Fruit fly (Drosophila melanogaster): ENCODE results near the gene Snx17.

Snx17 gene

DNA sequence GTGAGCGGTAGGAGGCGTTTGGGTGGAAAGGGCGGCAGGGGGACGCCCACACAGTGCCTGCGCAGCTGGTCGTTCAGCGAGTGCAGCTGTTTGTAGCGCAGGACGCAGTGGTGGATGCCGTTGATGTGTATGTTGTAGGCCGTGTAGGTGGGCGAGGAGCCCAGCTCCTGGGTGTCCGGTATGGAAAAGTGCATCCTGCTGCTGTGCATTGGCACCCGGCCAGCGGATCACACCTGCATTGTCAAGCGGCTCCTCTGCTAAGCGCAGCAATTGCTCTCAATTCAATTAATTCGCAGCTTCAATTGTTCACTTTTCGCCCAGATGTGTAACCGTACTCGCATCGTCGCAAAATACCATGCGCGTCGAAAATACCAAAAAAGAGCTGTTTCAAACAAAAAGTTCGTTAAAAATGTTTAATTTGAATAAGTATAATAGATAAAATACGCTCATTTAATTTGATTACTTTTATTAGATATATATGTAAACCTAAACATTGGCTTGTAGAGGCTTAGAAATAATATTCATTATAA, at the start of gene Snx17:
TSS of gene Snx17 (minus strand) at position 329 of the 530 bp plus-strand sequence.
- TF ChIP-seq Myc (optimal IDR thresholded peaks at IDR 0.05): no peak
- no peak for TF ChIP-seq ttk (optimal IDR thresholded peaks at IDR 0.05)
- no peak for TF ChIP-seq psq (optimal IDR thresholded peaks at IDR 0.05)
- no peak for TF ChIP-seq Sin3A (optimal IDR thresholded peaks at IDR 0.05)
- TF ChIP-seq insv (optimal IDR thresholded peaks at IDR 0.05): no peak
- TF ChIP-seq h (optimal IDR thresholded peaks at IDR 0.05): no peak

- no peak for TF ChIP-seq psq (optimal IDR thresholded peaks at IDR 0.05)
- no peak for TF ChIP-seq Sin3A (optimal IDR thresholded peaks at IDR 0.05)
- no peak for TF ChIP-seq ttk (optimal IDR thresholded peaks at IDR 0.05)
- no peak for TF ChIP-seq h (optimal IDR thresholded peaks at IDR 0.05)
- no peak for TF ChIP-seq insv (optimal IDR thresholded peaks at IDR 0.05)
- no peak for TF ChIP-seq Myc (optimal IDR thresholded peaks at IDR 0.05)
Observed at dm6 chr2L:10255725-10256158, 49.0 kb upstream of the Snx17 start, which contains the start of gene CG5676. Gene CG5676 (minus strand): TSS chr2L:10255891.

DNA sequence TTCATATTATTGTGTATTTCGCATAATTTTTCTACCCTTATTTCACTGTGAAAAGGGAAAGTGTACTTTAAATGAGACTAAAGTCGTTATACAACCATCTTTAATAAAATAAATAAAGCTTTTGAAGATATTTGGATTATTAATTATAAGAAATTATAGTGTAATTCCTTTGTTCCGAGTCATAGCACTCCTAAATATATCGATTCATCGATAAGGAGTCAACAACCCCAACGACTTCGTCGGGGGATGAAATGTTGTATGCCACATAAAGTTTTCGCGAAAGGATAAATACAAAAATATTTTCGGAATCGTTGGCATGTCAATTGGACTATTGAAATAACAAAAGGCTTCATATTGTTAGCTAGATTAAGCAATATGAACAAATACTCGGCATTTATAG, 44.8 kb upstream of the Snx17 start, which contains the start of gene Ror:
TSS of gene Ror (plus strand) at position 252 of the 400 bp plus-strand sequence.
- TF ChIP-seq psq (optimal IDR thresholded peaks at IDR 0.05): no peak
- no peak for TF ChIP-seq Sin3A (optimal IDR thresholded peaks at IDR 0.05)
- no peak for TF ChIP-seq ttk (optimal IDR thresholded peaks at IDR 0.05)
- no peak for TF ChIP-seq insv (optimal IDR thresholded peaks at IDR 0.05)
- TF ChIP-seq h (optimal IDR thresholded peaks at IDR 0.05): no peak
- TF ChIP-seq Myc (optimal IDR thresholded peaks at IDR 0.05): no peak

DNA sequence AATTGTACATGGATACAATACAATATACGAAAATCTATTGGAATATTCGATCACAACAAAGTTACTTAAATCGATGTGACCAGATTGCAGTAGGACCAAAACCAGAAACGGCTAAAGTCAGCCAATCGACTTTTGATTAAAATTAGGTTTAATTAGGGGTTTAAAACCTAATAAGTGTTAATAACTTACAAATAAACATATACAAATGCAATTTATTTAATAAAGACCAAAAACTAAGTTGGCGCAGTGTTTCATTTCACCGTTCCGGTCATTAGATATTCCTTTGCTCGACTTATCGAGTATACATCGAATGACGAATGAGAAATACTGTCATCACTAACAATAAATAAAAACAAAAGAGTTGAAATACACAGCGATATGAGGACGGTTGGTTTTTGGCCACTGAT, 43.7 kb upstream of the Snx17 start, which contains the start of the genes bsk and CG31717:
TSS of gene bsk (minus strand) at position 61 of the 407 bp plus-strand sequence.
TSS of gene CG31717 (plus strand) at position 297 of the 407 bp plus-strand sequence.
- no peak for TF ChIP-seq Myc (optimal IDR thresholded peaks at IDR 0.05)

- TF ChIP-seq Sin3A (optimal IDR thresholded peaks at IDR 0.05) (no peak), psq (optimal IDR thresholded peaks at IDR 0.05) (no peak), Myc (optimal IDR thresholded peaks at IDR 0.05) (no peak)
Observed at dm6 chr2L:10249655-10250202, 43.0 kb upstream of the Snx17 start.

- TF ChIP-seq psq (optimal IDR thresholded peaks at IDR 0.05) (no peak), Sin3A (optimal IDR thresholded peaks at IDR 0.05) (no peak), h (optimal IDR thresholded peaks at IDR 0.05) (no peak), ttk (optimal IDR thresholded peaks at IDR 0.05) (no peak), insv (optimal IDR thresholded peaks at IDR 0.05) (no peak), Myc (optimal IDR thresholded peaks at IDR 0.05) (no peak)
Observed at dm6 chr2L:10246785-10247190, 40.0 kb upstream of the Snx17 start, which contains the start of gene chico. Gene chico (minus strand): TSS chr2L:10247078.

DNA sequence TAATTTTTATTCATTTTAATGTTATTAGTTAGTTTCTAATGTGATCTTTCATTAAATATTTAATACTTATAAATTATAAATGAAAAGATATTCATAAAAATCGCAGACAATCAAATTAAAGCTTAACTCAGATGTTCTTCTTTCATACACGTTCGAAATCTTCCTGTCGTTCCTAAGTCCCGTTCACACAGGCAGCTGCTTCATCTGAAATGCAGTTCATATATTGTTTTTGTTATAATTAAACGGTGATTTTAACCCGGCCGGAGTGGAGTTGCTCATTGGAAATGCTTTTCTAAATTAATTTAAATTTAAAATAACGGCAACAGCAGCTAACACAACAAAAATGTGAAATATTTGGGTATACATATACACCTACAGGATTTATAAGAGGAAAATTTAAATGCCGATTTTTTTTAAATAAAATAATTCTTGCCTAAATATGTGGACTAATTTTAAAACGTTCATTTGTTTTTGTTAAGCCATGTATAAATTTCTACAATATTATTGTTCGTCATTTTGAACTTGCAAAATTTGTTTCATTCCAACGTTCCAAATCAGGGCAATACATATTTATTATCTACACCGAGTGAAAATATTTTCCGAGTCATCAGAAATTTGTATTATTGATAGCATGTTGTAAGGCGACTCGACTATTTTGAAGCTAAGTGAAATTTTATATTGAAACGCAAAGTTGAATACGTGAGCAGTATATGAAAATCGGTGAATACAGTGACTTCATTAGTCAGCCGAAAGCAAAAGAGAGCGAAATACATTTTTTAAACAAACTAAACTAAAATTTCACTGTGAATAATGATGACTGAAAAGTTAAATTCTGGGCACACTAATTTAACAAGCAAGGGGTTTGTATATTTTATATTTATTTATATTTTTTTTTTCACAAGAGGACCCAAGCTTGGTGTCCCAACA, 32.2 kb upstream of the Snx17 start, which contains the start of gene me31B:
TSS of gene me31B (plus strand) at position 616 of the 927 bp plus-strand sequence.
- TF ChIP-seq Myc (optimal IDR thresholded peaks at IDR 0.05) (no peak), psq (optimal IDR thresholded peaks at IDR 0.05) (no peak), Sin3A (optimal IDR thresholded peaks at IDR 0.05) (no peak), insv (optimal IDR thresholded peaks at IDR 0.05) (no peak), ttk (optimal IDR thresholded peaks at IDR 0.05) (no peak), h (optimal IDR thresholded peaks at IDR 0.05) (no peak)

dm6 chr2L:10237725-10238446, 31.1 kb upstream of the Snx17 start, which contains the start of gene mthl15:
Gene mthl15 (minus strand): TSS chr2L:10238317.
- TF ChIP-seq psq (optimal IDR thresholded peaks at IDR 0.05) (no peak), Myc (optimal IDR thresholded peaks at IDR 0.05) (no peak)

dm6 chr2L:10232827-10233226, 26.1 kb upstream of the Snx17 start:
- TF ChIP-seq insv (optimal IDR thresholded peaks at IDR 0.05) (no peak), psq (optimal IDR thresholded peaks at IDR 0.05) (no peak), ttk (optimal IDR thresholded peaks at IDR 0.05) (no peak), Sin3A (optimal IDR thresholded peaks at IDR 0.05) (no peak), Myc (optimal IDR thresholded peaks at IDR 0.05) (no peak), h (optimal IDR thresholded peaks at IDR 0.05) (no peak)

DNA sequence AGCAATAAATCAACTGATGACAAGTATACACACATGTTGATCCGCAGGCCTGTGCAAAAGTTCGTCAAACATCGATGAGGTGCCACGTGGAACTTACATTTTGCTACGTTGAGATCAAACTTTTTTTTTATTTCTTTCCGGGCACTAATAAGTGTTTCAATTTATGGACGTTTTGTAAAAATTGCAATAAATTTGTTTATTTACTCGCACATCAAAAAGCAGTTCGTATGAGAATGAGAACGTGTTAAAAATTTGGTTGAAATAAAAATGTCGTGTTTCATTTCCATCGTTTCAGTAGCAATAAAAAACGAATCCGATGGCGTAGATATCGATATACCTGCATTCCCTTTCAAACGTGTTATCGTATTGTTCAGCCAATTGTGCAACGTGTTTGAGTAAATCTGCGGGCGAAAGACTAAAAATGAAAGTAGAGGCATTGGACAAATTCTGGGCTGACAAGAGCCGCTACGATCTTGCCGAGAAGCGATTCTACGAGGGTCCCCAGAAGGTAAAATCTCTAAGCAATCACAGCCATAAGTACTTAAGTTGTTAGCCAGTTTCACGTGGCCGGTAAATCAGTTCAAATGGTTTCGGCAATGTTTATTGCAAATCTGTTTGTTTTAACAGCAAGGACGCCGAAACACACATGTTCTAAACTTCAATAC, 25.5 kb upstream of the Snx17 start, which contains the start of gene eEF1delta:
TSS of gene eEF1delta (plus strand) at position 356 of the 665 bp plus-strand sequence.
- no peak for TF ChIP-seq insv (optimal IDR thresholded peaks at IDR 0.05)
- TF ChIP-seq ttk (optimal IDR thresholded peaks at IDR 0.05): no peak
- TF ChIP-seq Sin3A (optimal IDR thresholded peaks at IDR 0.05): no peak
- TF ChIP-seq Myc (optimal IDR thresholded peaks at IDR 0.05): no peak
- no peak for TF ChIP-seq psq (optimal IDR thresholded peaks at IDR 0.05)

DNA sequence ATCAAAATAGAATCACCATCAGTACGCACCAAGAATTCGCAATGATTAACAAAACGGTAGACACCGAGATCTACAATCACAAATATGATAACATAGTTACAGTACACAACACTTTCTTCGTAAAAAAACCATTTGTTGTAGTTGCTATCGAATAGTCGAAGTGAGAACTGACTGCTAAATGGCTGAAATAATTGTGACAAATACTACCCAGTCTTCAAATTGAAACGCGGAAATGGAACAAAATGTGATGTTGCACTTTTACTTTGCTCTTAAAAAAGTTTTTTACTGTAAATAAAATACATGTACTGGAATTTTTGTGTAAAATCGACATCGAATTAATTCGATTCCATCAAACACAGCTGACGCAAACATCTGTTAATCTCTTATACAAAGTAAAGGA, 24.7 kb upstream of the Snx17 start, which contains the start of gene ova:
TSS of gene ova (minus strand) at position 183 of the 400 bp plus-strand sequence.
- TF ChIP-seq psq (optimal IDR thresholded peaks at IDR 0.05) (no peak), h (optimal IDR thresholded peaks at IDR 0.05) (no peak), ttk (optimal IDR thresholded peaks at IDR 0.05) (no peak), Myc (optimal IDR thresholded peaks at IDR 0.05) (no peak), Sin3A (optimal IDR thresholded peaks at IDR 0.05) (no peak), insv (optimal IDR thresholded peaks at IDR 0.05) (no peak)

Data from Kc167 (cell line).